Fruit fly (Drosophila melanogaster): ENCODE results near the gene Cpr64Aa.
A peak's percentile ranks its signal among the peaks of the same experiment; 100 is the strongest.

The Cpr64Aa gene

DNA sequence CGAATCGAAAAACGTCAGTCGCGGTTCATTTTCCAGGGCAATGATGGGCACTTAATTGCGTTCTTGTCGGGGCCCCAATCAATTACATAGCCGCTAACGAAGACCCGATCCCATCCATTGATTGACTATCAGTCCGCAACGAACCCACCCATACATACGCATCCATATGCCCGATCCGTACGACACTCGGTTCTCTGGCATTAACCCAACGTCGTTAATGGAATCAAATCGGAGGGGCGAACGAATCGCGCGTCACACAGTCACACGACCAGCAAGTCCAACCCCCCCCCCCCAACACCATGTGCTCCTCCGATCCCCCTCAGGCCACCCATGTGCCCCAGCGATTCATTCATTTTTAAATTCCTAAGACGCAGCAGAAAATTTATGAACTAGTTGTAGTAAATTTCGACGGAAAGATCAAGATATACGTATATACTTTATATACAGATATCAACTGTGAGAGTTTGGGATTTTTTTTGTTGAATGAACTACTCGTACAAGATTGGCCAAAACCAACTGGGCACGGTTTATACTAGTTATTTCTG, 12.3 kb upstream of the Cpr64Aa start (continued):
- TF ChIP-seq HLHmδ (GFP tag; optimal IDR thresholded peaks at IDR 0.05) (no peak), Asciz (GFP tag; optimal IDR thresholded peaks at IDR 0.05) (no peak), lmd (GFP tag; IDR thresholded peaks at IDR 0.05) (no peak), Bteb2 (GFP tag; optimal IDR thresholded peaks at IDR 0.05) (no peak), Abd-B (GFP tag; optimal IDR thresholded peaks at IDR 0.05) (no peak), CG9932 (GFP tag; IDR thresholded peaks at IDR 0.05) (peak; percentile 49; the same call in 1 of the 2 replicates), Doc3 (GFP tag; IDR thresholded peaks at IDR 0.05; ENCODE audit: partially characterized antibody) (no peak), kni (GFP tag; optimal IDR thresholded peaks at IDR 0.05) (peak; percentile 13), gcm (GFP tag; optimal IDR thresholded peaks at IDR 0.05) (no peak), ac (GFP tag; optimal IDR thresholded peaks at IDR 0.05) (no peak), Side (GFP tag; optimal IDR thresholded peaks at IDR 0.05) (no peak), CG2678 (tag; optimal IDR thresholded peaks at IDR 0.05) (peak; percentile 31), Ets65A (GFP tag) (no peak), CG3281 (GFP tag; optimal IDR thresholded peaks at IDR 0.05) (no peak), CG4617 (GFP tag; optimal IDR thresholded peaks at IDR 0.05; ENCODE audit: borderline replicate concordance) (no peak), Oli (tag; optimal IDR thresholded peaks at IDR 0.05) (no peak), mirr (GFP tag; optimal IDR thresholded peaks at IDR 0.05) (peak; percentile 89), sna (GFP tag; IDR thresholded peaks at IDR 0.05; ENCODE audit: partially characterized antibody) (no peak), grau (tag; optimal IDR thresholded peaks at IDR 0.05) (no peak), Deaf1 (tag; optimal IDR thresholded peaks at IDR 0.05) (peak; percentile 97), ind (GFP tag; optimal IDR thresholded peaks at IDR 0.05) (no peak), repo (GFP tag; optimal IDR thresholded peaks at IDR 0.05) (no peak), CG34376 (GFP tag; optimal IDR thresholded peaks at IDR 0.05) (peak; percentile 78), Scr (GFP tag; IDR thresholded peaks at IDR 0.05; ENCODE audit: partially characterized antibody) (no peak), Hey (tag; optimal IDR thresholded peaks at IDR 0.05) (peak; percentile 17), CG4820 (GFP tag; optimal IDR thresholded peaks at IDR 0.05) (no peak), twi (tag; optimal IDR thresholded peaks at IDR 0.05) (peak; percentile 34), CG11560 (tag; IDR thresholded peaks at IDR 0.05) (no peak), Fer3 (tag; optimal IDR thresholded peaks at IDR 0.05) (peak; percentile 12), CG17568 (GFP tag; optimal IDR thresholded peaks at IDR 0.05) (no peak), CG7372 (GFP tag; IDR thresholded peaks at IDR 0.05) (no peak), CG15479 (GFP tag; optimal IDR thresholded peaks at IDR 0.05) (no peak), lov (optimal IDR thresholded peaks at IDR 0.05) (no peak), lov (GFP tag; IDR thresholded peaks at IDR 0.05) (no peak), CG13424 (tag; optimal IDR thresholded peaks at IDR 0.05) (no peak), CG8359 (GFP tag; optimal IDR thresholded peaks at IDR 0.05; ENCODE audit: borderline replicate concordance) (no peak), jumu (GFP tag; optimal IDR thresholded peaks at IDR 0.05) (no peak), stc (GFP tag; IDR thresholded peaks at IDR 0.05) (no peak), ewg (GFP tag; optimal IDR thresholded peaks at IDR 0.05) (no peak), Ets97D (GFP tag; optimal IDR thresholded peaks at IDR 0.05) (no peak), fd102C (GFP tag; optimal IDR thresholded peaks at IDR 0.05) (no peak), jigr1 (GFP tag; IDR thresholded peaks at IDR 0.05) (no peak), BEAF-32 (GFP tag; optimal IDR thresholded peaks at IDR 0.05) (no peak), unpg (GFP tag; optimal IDR thresholded peaks at IDR 0.05) (no peak), bigmax (GFP tag; optimal IDR thresholded peaks at IDR 0.05) (no peak), CG17802 (tag; optimal IDR thresholded peaks at IDR 0.05) (no peak), slp2 (GFP tag; optimal IDR thresholded peaks at IDR 0.05) (no peak), dimm (GFP tag; IDR thresholded peaks at IDR 0.05) (no peak), org-1 (GFP tag; optimal IDR thresholded peaks at IDR 0.05) (no peak), Dip3 (GFP tag; optimal IDR thresholded peaks at IDR 0.05) (no peak), pb (GFP tag; optimal IDR thresholded peaks at IDR 0.05) (no peak)

All from whole organism, embryonic.